Worm (Caenorhabditis elegans) whole organism, L4 larva: ENCODE data around the gene str-261.

Experiments used
- D1046.2 ChIP-seq: fragments of 200-800 bp; sonication (Bioruptor generic); IDR thresholded peaks from 2 replicates; pipeline ENCODE4 v1.3.6; 2022; ENCODE audit warnings: missing genetic modification characterization, missing compliant biosample characterization
- F10B5.3 ChIP-seq: sonication (generic microtip); optimal IDR thresholded peaks from 2 replicates; lab custom pipeline; 2016; ENCODE audit warnings: mild to moderate bottlenecking, missing genetic modification characterization, missing compliant biosample characterization
- F26F4.8 ChIP-seq: fragments of 200-800 bp; sonication (Bioruptor generic); conservative IDR thresholded peaks from 2 replicates; pipeline ENCODE4 v1.3.6; 2022; ENCODE audit warnings: missing genetic modification characterization, missing compliant biosample characterization
- F37D6.2 ChIP-seq: sonication (generic microtip); optimal IDR thresholded peaks from 2 replicates; lab custom pipeline; 2016; ENCODE audit warnings: mild to moderate bottlenecking, missing genetic modification characterization, missing compliant biosample characterization
- F44E2.7 ChIP-seq: fragments of 200-800 bp; sonication (Bioruptor generic); IDR thresholded peaks from 2 replicates; pipeline ENCODE4 v2.1.2; 2022; ENCODE audit warnings: missing genetic modification characterization, missing compliant biosample characterization
- ZK546.5 ChIP-seq, 2 experiments: sonication (generic microtip); optimal IDR thresholded peaks; 2 replicates each; lab custom pipeline; 2017; ENCODE audit warnings: missing biosample characterization in 2 of 2, missing genetic modification characterization in 2 of 2
- aha-1 ChIP-seq: fragments of 150-350 bp; peaks from one replicate; lab custom pipeline; 2014; ENCODE audit warnings: missing biosample characterization, missing genetic modification characterization
- aly-2 ChIP-seq: sonication (generic microtip); optimal IDR thresholded peaks from 2 replicates; lab custom pipeline; 2018; ENCODE audit warnings: missing biosample characterization, missing genetic modification characterization
- ama-1 ChIP-seq: fragments of 150-350 bp; optimal IDR thresholded peaks from 2 replicates; lab custom pipeline; 2014; ENCODE audit warnings: inconsistent platforms, mixed read lengths
- arid-1 ChIP-seq: fragments of 200-800 bp; sonication (Bioruptor generic); conservative IDR thresholded peaks from 2 replicates; pipeline ENCODE4 v1.3.6; 2022; ENCODE audit warnings: missing genetic modification reagents, missing genetic modification characterization, missing compliant biosample characterization
- attf-4 ChIP-seq: sonication (generic microtip); optimal IDR thresholded peaks from 3 replicates; lab custom pipeline; 2017; ENCODE audit warnings: missing biosample characterization, missing genetic modification characterization
- ceh-20 ChIP-seq: fragments of 200-800 bp; sonication (Bioruptor generic); IDR thresholded peaks from 2 replicates; pipeline ENCODE4 v1.3.6; 2022; ENCODE audit warnings: missing genetic modification reagents, missing genetic modification characterization, missing compliant biosample characterization
- ceh-28 ChIP-seq: fragments of 150-350 bp; optimal IDR thresholded peaks from 2 replicates; lab custom pipeline; 2014; ENCODE audit warnings: missing biosample characterization, missing genetic modification reagents, missing genetic modification characterization
- ceh-44 ChIP-seq: fragments of 200-800 bp; sonication (Bioruptor generic); IDR thresholded peaks from 2 replicates; pipeline ENCODE4 v1.3.6; 2022; ENCODE audit warnings: missing genetic modification reagents, missing genetic modification characterization, missing compliant biosample characterization
- ceh-82 ChIP-seq: sonication (generic microtip); optimal IDR thresholded peaks from 2 replicates; lab custom pipeline; 2017; ENCODE audit warnings: missing biosample characterization, missing genetic modification characterization
- cey-2 ChIP-seq: sonication (generic microtip); optimal IDR thresholded peaks from 3 replicates; lab custom pipeline; 2017; ENCODE audit warnings: missing genetic modification characterization, mild to moderate bottlenecking, missing compliant biosample characterization, antibody characterized with exemption, borderline replicate concordance; ENCODE audit not compliant: insufficient read depth
- daf-8 ChIP-seq: fragments of 200-800 bp; sonication (Bioruptor generic); IDR thresholded peaks from 2 replicates; pipeline ENCODE4 v1.3.6; 2022; ENCODE audit warnings: missing genetic modification characterization, missing compliant biosample characterization
- dmd-8 ChIP-seq: fragments of 200-800 bp; sonication (Bioruptor generic); IDR thresholded peaks from 2 replicates; pipeline ENCODE4 v1.3.6; 2022; ENCODE audit warnings: missing genetic modification characterization, missing compliant biosample characterization
- dpl-1 ChIP-seq: fragments of 150-350 bp; optimal IDR thresholded peaks from 2 replicates; lab custom pipeline; 2014; ENCODE audit warnings: missing biosample characterization, missing genetic modification reagents, missing genetic modification characterization
- egl-43 ChIP-seq: fragments of 200-800 bp; sonication (Bioruptor generic); IDR thresholded peaks from 2 replicates; pipeline ENCODE4 v1.3.6; 2022; ENCODE audit warnings: missing genetic modification reagents, missing genetic modification characterization, missing compliant biosample characterization
- fkh-10 ChIP-seq: fragments of 150-350 bp; optimal IDR thresholded peaks from 2 replicates; lab custom pipeline; 2014; ENCODE audit warnings: missing biosample characterization, missing genetic modification reagents, missing genetic modification characterization
- hif-1 ChIP-seq, 2 experiments: sonication (generic microtip); optimal IDR thresholded peaks; 2 replicates each; lab custom pipeline; 2016 to 2017; ENCODE audit warnings: missing compliant biosample characterization in 2 of 2, missing genetic modification characterization in 2 of 2, missing genetic modification reagents in 2 of 2, missing genotype in 2 of 2, mild to moderate bottlenecking in 1 of 2
- jun-1 ChIP-seq: fragments of 150-350 bp; optimal IDR thresholded peaks from 2 replicates; lab custom pipeline; 2014; ENCODE audit warnings: missing biosample characterization, missing genetic modification reagents, missing genetic modification characterization
- lim-7 ChIP-seq: fragments of 200-800 bp; sonication (Bioruptor generic); IDR thresholded peaks from 2 replicates; pipeline ENCODE4 v1.3.6; 2022; ENCODE audit warnings: missing genetic modification characterization, missing compliant biosample characterization
- lin-1 ChIP-seq: fragments of 200-800 bp; sonication (Bioruptor generic); IDR thresholded peaks from 2 replicates; pipeline ENCODE4 v1.3.6; 2022; ENCODE audit warnings: missing genetic modification reagents, missing genetic modification characterization, missing compliant biosample characterization
- lin-15B ChIP-seq: fragments of 150-350 bp; sonication (generic microtip); optimal IDR thresholded peaks from 3 replicates; lab custom pipeline; 2014; ENCODE audit warnings: missing biosample characterization, missing genetic modification characterization
- lin-39 ChIP-seq: fragments of 150-350 bp; optimal IDR thresholded peaks from 2 replicates; lab custom pipeline; 2014; ENCODE audit warnings: missing biosample characterization, missing genetic modification reagents, missing genetic modification characterization
- lir-3 ChIP-seq: sonication (generic microtip); optimal IDR thresholded peaks from 2 replicates; lab custom pipeline; 2016; ENCODE audit warnings: mild to moderate bottlenecking, missing genetic modification characterization, missing compliant biosample characterization
- madf-5 ChIP-seq, 2 experiments: fragments of 200-800 bp; sonication (Bioruptor generic); IDR thresholded peaks; 2 replicates each; pipeline ENCODE4 v1.3.6; 2022; ENCODE audit warnings: missing compliant biosample characterization in 2 of 2, missing genetic modification characterization in 2 of 2
- mes-2 ChIP-seq: sonication (generic microtip); optimal IDR thresholded peaks from 2 replicates; lab custom pipeline; 2016; ENCODE audit warnings: missing genotype, mild to moderate bottlenecking, missing genetic modification characterization, missing compliant biosample characterization; ENCODE audit not compliant: poor library complexity, severe bottlenecking
- mxl-2 ChIP-seq: fragments of 200-800 bp; sonication (Bioruptor generic); conservative IDR thresholded peaks from 2 replicates; pipeline ENCODE4 v1.3.6; 2022; ENCODE audit warnings: missing genetic modification reagents, missing genetic modification characterization, missing compliant biosample characterization
- mxl-3 ChIP-seq: fragments of 200-800 bp; sonication (Bioruptor generic); optimal IDR thresholded peaks from 2 replicates; lab custom pipeline; 2018; ENCODE audit warnings: mild to moderate bottlenecking, missing genetic modification characterization, missing compliant biosample characterization
- nhr-10 ChIP-seq: fragments of 150-350 bp; optimal IDR thresholded peaks from 2 replicates; lab custom pipeline; 2014; ENCODE audit warnings: missing biosample characterization, missing genetic modification characterization
- nhr-11 ChIP-seq: fragments of 150-350 bp; optimal IDR thresholded peaks from 2 replicates; lab custom pipeline; 2014; ENCODE audit warnings: missing biosample characterization, missing genetic modification characterization
- nhr-237 ChIP-seq: sonication (generic microtip); optimal IDR thresholded peaks from 2 replicates; lab custom pipeline; 2017; ENCODE audit warnings: missing biosample characterization, missing genetic modification characterization
- nhr-77 ChIP-seq: fragments of 150-350 bp; optimal IDR thresholded peaks from 2 replicates; lab custom pipeline; 2014; ENCODE audit warnings: missing biosample characterization, missing genetic modification characterization
- php-3 ChIP-seq: fragments of 200-800 bp; sonication (Bioruptor generic); IDR thresholded peaks from 2 replicates; pipeline ENCODE4 v1.3.6; 2022; ENCODE audit warnings: missing genetic modification reagents, missing genetic modification characterization, missing compliant biosample characterization
- pqm-1 ChIP-seq: sonication (generic microtip); optimal IDR thresholded peaks from 2 replicates; lab custom pipeline; 2017; ENCODE audit warnings: missing biosample characterization, missing genetic modification characterization
- rbr-2 ChIP-seq: sonication (generic microtip); optimal IDR thresholded peaks from 2 replicates; lab custom pipeline; 2016; ENCODE audit warnings: missing genotype, missing genetic modification characterization, missing compliant biosample characterization
- skn-1 ChIP-seq: fragments of 150-350 bp; optimal IDR thresholded peaks from 2 replicates; lab custom pipeline; 2014; ENCODE audit warnings: missing biosample characterization, missing genetic modification characterization
- snpc-1.2 ChIP-seq: fragments of 200-800 bp; sonication (Bioruptor generic); IDR thresholded peaks from 2 replicates; pipeline ENCODE4 v1.3.6; 2022; ENCODE audit warnings: missing genetic modification reagents, missing genetic modification characterization, missing compliant biosample characterization
- snpc-4 ChIP-seq: fragments of 150-350 bp; optimal IDR thresholded peaks from 2 replicates; lab custom pipeline; 2014; ENCODE audit warnings: missing biosample characterization, missing genetic modification characterization
- unc-39 ChIP-seq: sonication (generic microtip); optimal IDR thresholded peaks from 2 replicates; lab custom pipeline; 2017; ENCODE audit warnings: missing biosample characterization, missing genetic modification characterization
- unc-62 ChIP-seq, 3 experiments: fragments of 150-350 bp in 1 of 3; sonication (generic microtip); optimal IDR thresholded peaks in 2 of 3; peaks in 1 of 3; 1 replicate in 1 of 3; 2 replicates in 2 of 3; lab custom pipeline; 2014 to 2017; ENCODE audit warnings: missing biosample characterization in 3 of 3, missing genetic modification characterization in 3 of 3, missing genetic modification reagents in 3 of 3, missing genotype in 1 of 3
- zfp-2 ChIP-seq: sonication (generic microtip); optimal IDR thresholded peaks from 2 replicates; lab custom pipeline; 2016; ENCODE audit warnings: mild to moderate bottlenecking, missing genetic modification characterization, missing compliant biosample characterization
- zip-2 ChIP-seq: fragments of 150-350 bp; optimal IDR thresholded peaks from 2 replicates; lab custom pipeline; 2014; ENCODE audit warnings: missing biosample characterization, missing genetic modification characterization
- ztf-11 ChIP-seq: fragments of 150-350 bp; optimal IDR thresholded peaks from 2 replicates; lab custom pipeline; 2014; ENCODE audit warnings: missing biosample characterization, missing genetic modification characterization
- ztf-7 ChIP-seq: fragments of 150-350 bp; optimal IDR thresholded peaks from 2 replicates; lab custom pipeline; 2014; ENCODE audit warnings: missing biosample characterization, missing genetic modification characterization

The str-261 gene

DNA sequence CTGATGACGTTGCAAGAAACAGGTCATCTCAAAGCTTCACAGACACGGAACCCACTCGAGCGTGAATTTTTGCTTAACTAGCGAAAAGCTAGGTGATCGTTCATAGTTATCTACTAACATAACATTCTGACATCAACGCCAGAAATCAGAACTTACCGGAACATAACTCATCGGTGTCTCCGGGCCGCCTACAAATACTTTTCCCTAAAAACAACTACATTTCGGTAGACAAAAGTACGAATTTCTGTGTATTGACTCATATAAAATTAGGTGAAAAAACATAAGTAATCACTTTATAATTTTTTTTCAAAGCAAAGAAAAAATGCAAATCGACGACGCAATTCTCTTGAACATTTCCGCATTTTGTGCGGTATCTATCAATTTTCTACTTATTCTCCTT, at the start of gene str-261:
Gene str-261 (plus strand): TSS at position 301 of the 400 bp plus-strand sequence.
- TF ChIP-seq lin-39 (tag; lab: Kevin White, UChicago) (no peak), ztf-11 (tag; lab: Kevin White, UChicago) (no peak), madf-5 (GFP tag; IDR thresholded peaks at IDR 0.05; lab: Robert Waterston, UW) (no peak), attf-4 (no peak), nhr-11 (tag; lab: Kevin White, UChicago) (no peak), F44E2.7 (GFP tag; lab: Robert Waterston, UW) (no peak), aha-1 (tag; lab: Kevin White, UChicago) (peak; percentile 16)

DNA sequence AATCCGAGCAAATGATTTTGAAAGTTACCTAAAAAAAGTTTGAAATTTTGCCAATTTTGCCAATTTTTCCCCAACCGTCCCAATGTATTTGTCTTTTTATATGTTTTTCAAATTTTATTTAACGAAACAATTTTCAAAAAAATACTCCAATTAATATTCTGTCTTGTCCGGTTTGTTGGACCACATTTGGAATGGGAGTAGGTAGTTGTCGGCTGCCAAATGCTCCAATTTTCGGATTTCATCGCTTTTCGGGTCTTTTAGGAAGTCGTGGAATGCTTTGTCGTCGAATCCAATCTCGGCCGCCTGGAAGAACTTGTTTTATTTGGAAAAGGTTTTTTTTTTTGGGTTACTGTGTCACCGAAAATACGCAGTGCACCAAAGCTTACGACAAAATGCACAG, 49.2 kb upstream of the str-261 start:
- TF ChIP-seq hif-1 (tag; optimal IDR thresholded peaks at IDR 0.05; lab: Kevin White, UChicago) = no peak
- TF ChIP-seq D1046.2 = no peak
- TF ChIP-seq jun-1 (tag; lab: Kevin White, UChicago) = no peak
- peak; percentile 63 for TF ChIP-seq aha-1 (tag; lab: Kevin White, UChicago)
- no peak for TF ChIP-seq lir-3 (tag; lab: Kevin White, UChicago)
- TF ChIP-seq unc-62 (GFP tag; optimal IDR thresholded peaks at IDR 0.05 in 1 of 2; lab: Kevin White, UChicago) = peak in 1 of 2 experiments; percentile 61
- TF ChIP-seq unc-62 (tag; optimal IDR thresholded peaks at IDR 0.05; lab: Kevin White, UChicago) = no peak
- TF ChIP-seq nhr-11 (tag; lab: Kevin White, UChicago) = no peak

- TF ChIP-seq dmd-8 (GFP tag; lab: Robert Waterston, UW) (no peak), F37D6.2 (tag; lab: Kevin White, UChicago) (no peak), aly-2 (no peak), nhr-10 (no peak), ama-1 (lab: Kevin White, UChicago) (no peak), zip-2 (tag; lab: Kevin White, UChicago) (no peak), mes-2 (tag; lab: Kevin White, UChicago) (no peak), ztf-7 (tag; lab: Kevin White, UChicago) (no peak), mxl-3 (no peak), ceh-28 (tag; lab: Kevin White, UChicago) (no peak), lin-39 (tag; lab: Kevin White, UChicago) (no peak), F10B5.3 (tag; lab: Kevin White, UChicago) (no peak), nhr-77 (peak; percentile 86), php-3 (GFP tag; lab: Robert Waterston, UW) (peak; percentile 81), skn-1 (tag; lab: Kevin White, UChicago) (no peak), lim-7 (GFP tag; lab: Robert Waterston, UW) (no peak), dpl-1 (no peak), zfp-2 (tag; lab: Kevin White, UChicago) (no peak), mxl-2 (peak; percentile 65; the same call in 1 of the 2 replicates), unc-62 (GFP tag; optimal IDR thresholded peaks at IDR 0.05 in 1 of 2; lab: Kevin White, UChicago) (no peak), unc-62 (tag; optimal IDR thresholded peaks at IDR 0.05; lab: Kevin White, UChicago) (no peak), F26F4.8 (GFP tag; lab: Robert Waterston, UW) (no peak), ceh-82 (tag; lab: Kevin White, UChicago) (no peak), nhr-237 (tag; lab: Kevin White, UChicago) (no peak), pqm-1 (tag; lab: Kevin White, UChicago) (peak; percentile 90), ZK546.5 (tag; optimal IDR thresholded peaks at IDR 0.05; lab: Kevin White, UChicago) (no peak), lin-1 (GFP tag; lab: Robert Waterston, UW) (peak; percentile 89), daf-8 (GFP tag; lab: Robert Waterston, UW) (no peak), snpc-4 (no peak), egl-43 (GFP tag; lab: Robert Waterston, UW) (no peak), rbr-2 (no peak), lin-15B (tag; lab: Kevin White, UChicago) (no peak), snpc-1.2 (GFP tag; lab: Robert Waterston, UW) (no peak), jun-1 (tag; lab: Kevin White, UChicago) (no peak), fkh-10 (GFP tag; lab: Kevin White, UChicago) (no peak), unc-39 (tag; lab: Kevin White, UChicago) (no peak), ceh-44 (GFP tag; lab: Robert Waterston, UW) (no peak), arid-1 (GFP tag; lab: Robert Waterston, UW) (no peak), ceh-20 (GFP tag; lab: Robert Waterston, UW) (no peak), ztf-11 (tag; lab: Kevin White, UChicago) (no peak), F44E2.7 (GFP tag; lab: Robert Waterston, UW) (no peak), cey-2 (tag; lab: Kevin White, UChicago) (no peak)
Observed at ce11 chrIII:11026516-11027048, 47.7 kb upstream of the str-261 start, which contains the start of gene Y48A6B.7. Y48A6B.7 (minus strand) TSS chrIII:11026566.
